Worm (Caenorhabditis elegans) whole organism, mixed stage, embryonic: ENCODE data around the gene srw-32.

Experiments
- elt-3 ChIP-seq: fragments of 150-350 bp; optimal IDR thresholded peaks from 2 replicates; lab custom pipeline; 2014; ENCODE audit warnings: missing biosample characterization, missing genetic modification characterization
- lin-13 ChIP-seq: fragments of 150-350 bp; optimal IDR thresholded peaks from 2 replicates; lab custom pipeline; 2014; ENCODE audit warnings: missing biosample characterization, missing genetic modification characterization
- pha-4 ChIP-seq: fragments of 150-350 bp; optimal IDR thresholded peaks from 2 replicates; lab custom pipeline; 2018; ENCODE audit warnings: missing biosample characterization, missing genetic modification reagents, missing genetic modification characterization
- unc-62 ChIP-seq: fragments of 150-350 bp; optimal IDR thresholded peaks from 2 replicates; lab custom pipeline; 2014; ENCODE audit warnings: missing biosample characterization, missing genetic modification reagents, missing genetic modification characterization
- ztf-11 ChIP-seq: fragments of 150-350 bp; optimal IDR thresholded peaks from 2 replicates; lab custom pipeline; 2014; ENCODE audit warnings: missing biosample characterization, missing genetic modification characterization

ce11 chrV:17466751-17467150 lies 41.8 kb upstream of the srw-32 start, which contains the start of gene srw-72:
- no peak for TF ChIP-seq lin-13
- TF ChIP-seq pha-4 (tag; lab: Kevin White, UChicago) = no peak
- no peak for TF ChIP-seq unc-62
- no peak for TF ChIP-seq ztf-11 (tag; lab: Kevin White, UChicago)
- no peak for TF ChIP-seq elt-3 (tag; lab: Kevin White, UChicago)
